Fruit fly (Drosophila melanogaster): Measurements from ENCODE around the gene CDase.

Gene CDase

dm6 chr3R:30444946-30445345, 14.4 kb upstream of the CDase start, which contains the start of gene Osi23:
Gene Osi23 (minus strand): TSS chr3R:30445046.
- TF ChIP-seq Hr96 (GFP tag; optimal IDR thresholded peaks at IDR 0.05): no peak

DNA sequence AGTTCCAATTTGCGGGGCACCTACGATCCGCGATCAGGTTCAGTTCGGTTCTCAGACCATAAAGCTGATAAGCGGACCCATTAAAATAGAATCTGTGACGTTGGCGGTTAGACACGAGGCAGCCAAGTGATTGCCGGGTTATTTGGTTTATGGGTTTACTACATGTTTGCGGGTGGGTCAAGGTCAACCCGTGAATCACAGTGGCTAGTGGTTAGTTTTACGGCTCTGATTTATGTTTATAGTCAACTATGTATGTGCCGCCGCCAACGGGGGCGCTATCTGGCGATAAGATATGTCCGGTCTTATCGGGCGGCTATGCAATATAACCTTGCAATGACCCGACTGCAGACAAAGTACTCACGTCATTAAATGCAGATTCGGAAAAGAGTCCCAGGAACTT, 9.9 kb upstream of the CDase start:
- TF ChIP-seq CG1620 (GFP tag; optimal IDR thresholded peaks at IDR 0.05) (no peak), CG7101 (tag; optimal IDR thresholded peaks at IDR 0.05) (no peak), CG11617 (GFP tag; optimal IDR thresholded peaks at IDR 0.05) (no peak), pad (GFP tag; optimal IDR thresholded peaks at IDR 0.05) (no peak), kay (GFP tag; ENCODE audit: borderline replicate concordance) (peak; percentile 40)

dm6 chr3R:30450224-30450623, 9.1 kb upstream of the CDase start:
- TF ChIP-seq cnc (optimal IDR thresholded peaks at IDR 0.05) (no peak), Clk (GFP tag; optimal IDR thresholded peaks at IDR 0.05) (peak; percentile 18), Hr96 (GFP tag; optimal IDR thresholded peaks at IDR 0.05) (peak; percentile 67), pad (GFP tag; optimal IDR thresholded peaks at IDR 0.05) (peak; percentile 25), CG14711 (tag; optimal IDR thresholded peaks at IDR 0.05) (no peak), cic (GFP tag; optimal IDR thresholded peaks at IDR 0.05) (peak; percentile 72), CG1620 (GFP tag; optimal IDR thresholded peaks at IDR 0.05) (peak; percentile 87), bab1 (GFP tag; optimal IDR thresholded peaks at IDR 0.05) (peak; percentile 75), tj (GFP tag; optimal IDR thresholded peaks at IDR 0.05) (peak; percentile 45), CG12768 (GFP tag; optimal IDR thresholded peaks at IDR 0.05) (peak; percentile 41), toe (GFP tag; optimal IDR thresholded peaks at IDR 0.05) (peak; percentile 38), CG7045 (GFP tag; optimal IDR thresholded peaks at IDR 0.05) (peak; percentile 47), Crg-1 (GFP tag; optimal IDR thresholded peaks at IDR 0.05) (peak; percentile 81), CG5204 (GFP tag; optimal IDR thresholded peaks at IDR 0.05) (peak; percentile 73), kay (GFP tag; ENCODE audit: borderline replicate concordance) (peak; percentile 96), CG7101 (tag; optimal IDR thresholded peaks at IDR 0.05) (peak; percentile 61), ovo (GFP tag; optimal IDR thresholded peaks at IDR 0.05) (peak; percentile 89), CG33017 (tag; optimal IDR thresholded peaks at IDR 0.05) (peak; percentile 4), Mnt (GFP tag; optimal IDR thresholded peaks at IDR 0.05) (peak; percentile 93), CG11617 (GFP tag; optimal IDR thresholded peaks at IDR 0.05) (peak; percentile 73)

dm6 chr3R:30450690-30451343, 8.5 kb upstream of the CDase start:
- TF ChIP-seq kay (GFP tag; ENCODE audit: borderline replicate concordance) (peak; percentile 87), bab1 (GFP tag; optimal IDR thresholded peaks at IDR 0.05) (no peak)

DNA sequence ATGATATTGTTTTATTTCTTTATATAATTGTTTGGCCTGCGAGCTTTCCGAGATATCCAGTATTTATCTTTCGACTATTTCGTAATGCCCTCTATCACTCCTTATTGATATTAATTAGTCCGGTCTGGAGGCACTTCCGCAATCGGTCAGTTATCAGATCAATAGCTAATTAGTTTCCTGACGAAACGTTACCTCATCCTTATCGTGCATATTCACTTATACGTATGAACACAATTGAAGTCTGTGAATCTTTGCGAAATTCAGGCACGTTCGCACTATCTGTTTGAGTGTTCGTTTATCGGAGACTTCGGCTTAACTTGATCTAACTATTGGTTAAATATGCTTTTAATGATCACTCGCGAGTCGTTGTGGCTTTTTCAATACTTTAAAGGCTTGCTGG, 6.1 kb upstream of the CDase start:
- TF ChIP-seq kay (GFP tag; ENCODE audit: borderline replicate concordance) (peak; percentile 67), Clk (GFP tag; optimal IDR thresholded peaks at IDR 0.05) (no peak), CG5204 (GFP tag; optimal IDR thresholded peaks at IDR 0.05) (no peak)

dm6 chr3R:30454442-30454841, 4.9 kb upstream of the CDase start:
- TF ChIP-seq cic (GFP tag; optimal IDR thresholded peaks at IDR 0.05): peak; percentile 41
- peak; percentile 17 for TF ChIP-seq pad (GFP tag; optimal IDR thresholded peaks at IDR 0.05)
- peak; percentile 50 for TF ChIP-seq Mnt (GFP tag; optimal IDR thresholded peaks at IDR 0.05)
- TF ChIP-seq kay (GFP tag; ENCODE audit: borderline replicate concordance): peak; percentile 44
- TF ChIP-seq ovo (GFP tag; optimal IDR thresholded peaks at IDR 0.05): no peak

- TF ChIP-seq kay (GFP tag; ENCODE audit: borderline replicate concordance) (no peak), Hr96 (GFP tag; optimal IDR thresholded peaks at IDR 0.05) (no peak), Crg-1 (GFP tag; optimal IDR thresholded peaks at IDR 0.05) (no peak), toe (GFP tag; optimal IDR thresholded peaks at IDR 0.05) (no peak), cnc (optimal IDR thresholded peaks at IDR 0.05) (no peak), Mnt (GFP tag; optimal IDR thresholded peaks at IDR 0.05) (no peak), CG11617 (GFP tag; optimal IDR thresholded peaks at IDR 0.05) (no peak), Clk (GFP tag; optimal IDR thresholded peaks at IDR 0.05) (no peak), CG7101 (tag; optimal IDR thresholded peaks at IDR 0.05) (no peak), CG12768 (GFP tag; optimal IDR thresholded peaks at IDR 0.05) (no peak), CG33017 (tag; optimal IDR thresholded peaks at IDR 0.05) (no peak), CG1620 (GFP tag; optimal IDR thresholded peaks at IDR 0.05) (no peak), tj (GFP tag; optimal IDR thresholded peaks at IDR 0.05) (no peak), CG5204 (GFP tag; optimal IDR thresholded peaks at IDR 0.05) (no peak), bab1 (GFP tag; optimal IDR thresholded peaks at IDR 0.05) (no peak)
Observed at dm6 chr3R:30455817-30456544, 3.3 kb upstream of the CDase start, which contains the start of gene aralar1. Gene aralar1 (minus strand): TSS chr3R:30455867.
